Worm (Caenorhabditis elegans): Measurements from ENCODE around the gene inx-18.

DNA sequence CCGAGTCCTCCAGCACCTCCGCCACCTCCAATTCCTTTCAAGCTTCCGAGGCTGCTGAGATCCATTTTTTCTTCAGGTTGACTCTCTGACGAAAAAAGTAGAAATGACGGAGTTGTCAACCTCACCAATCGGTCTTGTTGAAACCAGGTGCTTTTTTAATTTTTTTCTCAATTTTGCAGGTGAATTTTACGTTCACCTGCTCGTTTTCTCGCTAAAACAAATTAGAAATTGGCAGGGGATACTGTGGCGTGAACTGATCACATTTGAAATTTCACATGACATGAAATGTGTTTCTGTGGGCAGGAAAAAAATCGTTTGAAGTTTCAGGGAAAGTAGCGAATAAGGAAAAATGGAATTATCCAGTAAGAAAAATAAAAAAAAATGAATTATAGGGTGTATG is 13.8 kb upstream of the inx-18 start, which contains the start of gene C18H7.6:
- TF ChIP-seq zip-5 (tag; optimal IDR thresholded peaks at IDR 0.05) (no peak), F13H6.1 (tag; optimal IDR thresholded peaks at IDR 0.05) (no peak), ceh-9 (tag; optimal IDR thresholded peaks at IDR 0.05) (no peak), pha-2 (tag; optimal IDR thresholded peaks at IDR 0.05) (no peak), ceh-2 (tag; optimal IDR thresholded peaks at IDR 0.05) (no peak), sox-4 (tag; optimal IDR thresholded peaks at IDR 0.05) (no peak), gmeb-2 (tag; optimal IDR thresholded peaks at IDR 0.05) (no peak), pag-3 (tag; optimal IDR thresholded peaks at IDR 0.05; ENCODE audit: borderline replicate concordance) (no peak), ceh-34 (tag; optimal IDR thresholded peaks at IDR 0.05) (no peak)
